Worm (Caenorhabditis elegans) whole organism, midembryonic: ENCODE results near the gene nurf-1.

Source experiments
- T22C8.4 ChIP-seq: fragments of 200-800 bp; sonication (Bioruptor generic); IDR thresholded peaks from 2 replicates; pipeline ENCODE4 v1.3.6; 2022; ENCODE audit warnings: missing genetic modification characterization, missing compliant biosample characterization
- cog-1 ChIP-seq: sonication (generic microtip); optimal IDR thresholded peaks from 2 replicates; lab custom pipeline; 2016; ENCODE audit warnings: missing genetic modification characterization, missing compliant biosample characterization
- flt-1 ChIP-seq: fragments of 200-800 bp; sonication (Bioruptor generic); IDR thresholded peaks from 2 replicates; pipeline ENCODE4 v1.3.6; 2022; ENCODE audit warnings: missing genetic modification characterization, missing compliant biosample characterization
- klf-2 ChIP-seq: fragments of 200-800 bp; sonication (Bioruptor generic); conservative IDR thresholded peaks from 2 replicates; pipeline ENCODE4 v1.3.6; 2022; ENCODE audit warnings: missing genetic modification reagents, missing genetic modification characterization, missing compliant biosample characterization
- med-1 ChIP-seq: sonication (generic microtip); optimal IDR thresholded peaks from 2 replicates; lab custom pipeline; 2017; ENCODE audit warnings: missing genetic modification characterization, mild to moderate bottlenecking, missing compliant biosample characterization, antibody characterized with exemption, missing genetic modification reagents; ENCODE audit not compliant: insufficient read depth
- ref-1 ChIP-seq: fragments of 200-800 bp; sonication (Bioruptor generic); conservative IDR thresholded peaks from 2 replicates; pipeline ENCODE4 v1.3.6; 2022; ENCODE audit warnings: missing genetic modification reagents, missing genetic modification characterization, missing compliant biosample characterization
- tab-1 ChIP-seq: fragments of 200-800 bp; sonication (Bioruptor generic); IDR thresholded peaks from 2 replicates; pipeline ENCODE4 v1.3.6; 2022; ENCODE audit warnings: missing genetic modification characterization, missing compliant biosample characterization
- ztf-29 ChIP-seq: fragments of 200-800 bp; sonication (Bioruptor generic); IDR thresholded peaks from 2 replicates; pipeline ENCODE4 v1.3.6; 2022; ENCODE audit warnings: missing genetic modification reagents, missing genetic modification characterization, missing compliant biosample characterization

DNA sequence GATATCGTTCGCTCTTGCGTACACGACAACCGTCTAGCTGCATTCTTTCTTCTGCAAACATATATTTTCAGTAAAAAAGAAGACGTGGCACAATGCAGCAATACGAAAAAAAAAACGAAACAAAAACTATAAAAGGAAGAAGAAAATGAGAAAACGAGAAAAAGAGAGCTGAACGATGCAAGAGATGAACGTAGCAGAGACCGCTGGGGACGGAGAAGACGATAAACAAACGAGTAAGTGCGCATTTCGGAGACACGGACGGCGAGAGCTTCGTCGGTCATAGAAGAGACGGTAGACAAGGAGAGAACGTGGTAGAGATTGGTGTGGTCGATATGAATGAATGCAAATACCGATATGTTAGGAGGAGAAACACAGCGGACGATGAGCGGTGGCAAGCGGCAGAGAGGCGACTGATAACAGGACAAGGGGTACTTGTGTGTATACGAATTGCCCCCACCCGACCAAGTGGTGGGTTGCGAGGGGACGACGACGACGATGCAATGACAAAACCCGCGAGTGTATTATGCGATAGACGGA lies 47.5 kb downstream of the nurf-1 start, which contains the start of gene K04B12.2:
- no peak for TF ChIP-seq ztf-29 (GFP tag; lab: Robert Waterston, UW)
- no peak for TF ChIP-seq med-1 (GFP tag; lab: Kevin White, UChicago)
- TF ChIP-seq tab-1 (GFP tag; lab: Robert Waterston, UW): no peak
- TF ChIP-seq klf-2 (GFP tag; lab: Robert Waterston, UW): no peak
- no peak for TF ChIP-seq ref-1 (GFP tag; lab: Robert Waterston, UW)
- 0 out of 2 replicates have a peak, but pooled peaks have one; percentile 30 for TF ChIP-seq flt-1 (GFP tag; lab: Robert Waterston, UW)
- TF ChIP-seq T22C8.4 (GFP tag; lab: Robert Waterston, UW): no peak
- TF ChIP-seq cog-1 (tag; lab: Kevin White, UChicago): peak; percentile 46
